Worm (Caenorhabditis elegans) whole organism, L1 larva: Measurements from ENCODE around the gene F44E2.6.

ENCODE experiments used
- C04F5.9 ChIP-seq: sonication (generic microtip); optimal IDR thresholded peaks from 2 replicates; lab custom pipeline; 2016; ENCODE audit warnings: missing genetic modification characterization, missing compliant biosample characterization
- C16A3.4 ChIP-seq: fragments of 150-350 bp; optimal IDR thresholded peaks from 2 replicates; lab custom pipeline; 2014; ENCODE audit warnings: missing biosample characterization, missing genetic modification characterization
- C34B4.2 ChIP-seq: sonication (generic microtip); optimal IDR thresholded peaks from 2 replicates; lab custom pipeline; 2017; ENCODE audit warnings: mild to moderate bottlenecking, missing genetic modification characterization, missing compliant biosample characterization
- F16B12.6 ChIP-seq: fragments of 150-350 bp; optimal IDR thresholded peaks from 2 replicates; lab custom pipeline; 2014; ENCODE audit warnings: missing biosample characterization, missing genetic modification characterization
- alr-1 ChIP-seq: fragments of 200-800 bp; sonication (Bioruptor generic); optimal IDR thresholded peaks from 2 replicates; lab custom pipeline; 2018; ENCODE audit warnings: borderline replicate concordance, mild to moderate bottlenecking, missing genetic modification characterization, missing compliant biosample characterization
- blmp-1 ChIP-seq: fragments of 150-350 bp; optimal IDR thresholded peaks from 2 replicates; lab custom pipeline; 2014; ENCODE audit warnings: missing biosample characterization, missing genetic modification characterization
- ceh-8 ChIP-seq: fragments of 200-800 bp; sonication (Bioruptor generic); optimal IDR thresholded peaks from 2 replicates; lab custom pipeline; 2018; ENCODE audit warnings: mild to moderate bottlenecking, missing genetic modification characterization, moderate library complexity, missing compliant biosample characterization
- ceh-82 ChIP-seq, 3 experiments: fragments of 150-350 bp in 1 of 3; sonication (generic microtip) in 2 of 3; optimal IDR thresholded peaks; 2 replicates each; lab custom pipeline; 2014 to 2017; ENCODE audit warnings: missing biosample characterization in 3 of 3, missing genetic modification characterization in 3 of 3
- ceh-88 ChIP-seq: fragments of 200-800 bp; sonication (Bioruptor generic); IDR thresholded peaks from 2 replicates; pipeline ENCODE4 v1.3.6; 2022; ENCODE audit warnings: missing genetic modification characterization, missing compliant biosample characterization
- ceh-90 ChIP-seq: sonication (generic microtip); optimal IDR thresholded peaks from 2 replicates; lab custom pipeline; 2016; ENCODE audit warnings: missing genetic modification characterization, missing compliant biosample characterization
- dpl-1 ChIP-seq, 3 experiments: fragments of 150-350 bp in 2 of 3; sonication (generic microtip) in 1 of 3; optimal IDR thresholded peaks; 2 replicates each; lab custom pipeline; 2014 to 2017; ENCODE audit warnings: missing biosample characterization in 3 of 3, missing genetic modification characterization in 3 of 3, missing genetic modification reagents in 3 of 3
- efl-1 ChIP-seq, 4 experiments: fragments of 150-350 bp; optimal IDR thresholded peaks in 3 of 4; peaks in 1 of 4; 1 replicate in 1 of 4; 2 replicates in 3 of 4; lab custom pipeline; 2014; ENCODE audit warnings: missing biosample characterization in 2 of 4, missing genetic modification characterization in 2 of 4, missing genetic modification reagents in 2 of 4
- efl-3 ChIP-seq: fragments of 200-800 bp; sonication (Bioruptor generic); optimal IDR thresholded peaks from 2 replicates; lab custom pipeline; 2018; ENCODE audit warnings: mild to moderate bottlenecking, missing genetic modification characterization, missing compliant biosample characterization
- egl-27 ChIP-seq, 2 experiments: fragments of 150-350 bp in 1 of 2; sonication (generic microtip); optimal IDR thresholded peaks; 3 replicates each; lab custom pipeline; 2017 to 2018; ENCODE audit warnings: missing biosample characterization in 2 of 2, missing genetic modification characterization in 2 of 2, missing genetic modification reagents in 2 of 2
- elt-2 ChIP-seq: sonication (generic microtip); optimal IDR thresholded peaks from 2 replicates; lab custom pipeline; 2016; ENCODE audit warnings: missing genetic modification characterization, mild to moderate bottlenecking, inconsistent platforms, missing compliant biosample characterization, missing genetic modification reagents
- elt-3 ChIP-seq, 6 experiments: fragments of 150-350 bp in 1 of 6; sonication (generic microtip); optimal IDR thresholded peaks; 2 replicates each; lab custom pipeline; 2017 to 2018; ENCODE audit warnings: missing biosample characterization in 6 of 6, missing genetic modification characterization in 6 of 6, inconsistent platforms in 1 of 6
- fkh-4 ChIP-seq: sonication (generic microtip); optimal IDR thresholded peaks from 2 replicates; lab custom pipeline; 2016; ENCODE audit warnings: missing compliant biosample characterization, missing genetic modification characterization, borderline replicate concordance
- fos-1 ChIP-seq: fragments of 150-350 bp; optimal IDR thresholded peaks from 2 replicates; lab custom pipeline; 2014; ENCODE audit warnings: missing biosample characterization, missing genetic modification characterization
- grh-1 ChIP-seq: fragments of 200-800 bp; sonication (Bioruptor generic); IDR thresholded peaks from 2 replicates; pipeline ENCODE4 v1.3.6; 2022; ENCODE audit warnings: missing genetic modification reagents, missing genetic modification characterization, missing compliant biosample characterization
- irx-1 ChIP-seq: sonication (generic microtip); optimal IDR thresholded peaks from 2 replicates; lab custom pipeline; 2016; ENCODE audit warnings: missing genetic modification characterization, missing compliant biosample characterization
- isw-1 ChIP-seq: fragments of 200-800 bp; sonication (Bioruptor generic); IDR thresholded peaks from 2 replicates; pipeline ENCODE4 v1.3.6; 2022; ENCODE audit warnings: missing genetic modification characterization, missing compliant biosample characterization
- jun-1 ChIP-seq: fragments of 150-350 bp; optimal IDR thresholded peaks from 2 replicates; lab custom pipeline; 2014; ENCODE audit warnings: missing biosample characterization, missing genetic modification reagents, missing genetic modification characterization
- lin-13 ChIP-seq: fragments of 150-350 bp; optimal IDR thresholded peaks from 2 replicates; lab custom pipeline; 2014; ENCODE audit warnings: missing biosample characterization, missing genetic modification reagents, missing genetic modification characterization
- lin-35 ChIP-seq, 2 experiments: fragments of 150-350 bp; optimal IDR thresholded peaks; 2 replicates each; lab custom pipeline; 2014; ENCODE audit warnings: missing biosample characterization in 2 of 2, missing genetic modification characterization in 2 of 2, missing genetic modification reagents in 2 of 2
- lsy-2 ChIP-seq, 2 experiments: fragments of 150-350 bp; optimal IDR thresholded peaks; 2 replicates each; lab custom pipeline; 2014; ENCODE audit warnings: missing biosample characterization in 2 of 2, missing genetic modification characterization in 2 of 2
- mdl-1 ChIP-seq, 2 experiments: fragments of 150-350 bp; optimal IDR thresholded peaks; 2 replicates each; lab custom pipeline; 2014 to 2017; ENCODE audit warnings: missing biosample characterization in 2 of 2, missing genetic modification characterization in 2 of 2, inconsistent platforms in 1 of 2
- nhr-11 ChIP-seq: fragments of 150-350 bp; optimal IDR thresholded peaks from 2 replicates; lab custom pipeline; 2014; ENCODE audit warnings: missing biosample characterization, missing genetic modification characterization
- nhr-12 ChIP-seq: sonication (generic microtip); optimal IDR thresholded peaks from 2 replicates; lab custom pipeline; 2017; ENCODE audit warnings: missing biosample characterization, missing genetic modification characterization
- nhr-20 ChIP-seq: sonication (generic microtip); optimal IDR thresholded peaks from 2 replicates; lab custom pipeline; 2016; ENCODE audit warnings: mild to moderate bottlenecking, missing genetic modification characterization, missing compliant biosample characterization
- nhr-71 ChIP-seq: sonication (generic microtip); optimal IDR thresholded peaks from 2 replicates; lab custom pipeline; 2016; ENCODE audit warnings: mild to moderate bottlenecking, missing genetic modification characterization, moderate library complexity, missing compliant biosample characterization
- nhr-77 ChIP-seq: fragments of 150-350 bp; optimal IDR thresholded peaks from 2 replicates; lab custom pipeline; 2014; ENCODE audit warnings: missing biosample characterization, missing genetic modification characterization
- nhr-84 ChIP-seq: sonication (generic microtip); optimal IDR thresholded peaks from 2 replicates; lab custom pipeline; 2017; ENCODE audit warnings: missing biosample characterization, missing genetic modification characterization
- nhr-85 ChIP-seq: sonication (generic microtip); peaks from one replicate; lab custom pipeline; 2016; ENCODE audit warnings: missing genetic modification characterization, inconsistent platforms, missing compliant biosample characterization
- nhr-90 ChIP-seq: sonication (generic microtip); optimal IDR thresholded peaks from 2 replicates; lab custom pipeline; 2016; ENCODE audit warnings: mild to moderate bottlenecking, missing genetic modification characterization, missing compliant biosample characterization; ENCODE audit not compliant: poor library complexity
- rnt-1 ChIP-seq: sonication (generic microtip); optimal IDR thresholded peaks from 2 replicates; lab custom pipeline; 2016; ENCODE audit warnings: mild to moderate bottlenecking, missing genetic modification characterization, moderate library complexity, missing compliant biosample characterization
- skn-1 ChIP-seq: fragments of 150-350 bp; optimal IDR thresholded peaks from 2 replicates; lab custom pipeline; 2014; ENCODE audit warnings: missing biosample characterization, missing genetic modification characterization
- snu-23 ChIP-seq: sonication (generic microtip); optimal IDR thresholded peaks from 2 replicates; lab custom pipeline; 2016; ENCODE audit warnings: missing genetic modification characterization, missing compliant biosample characterization
- sox-4 ChIP-seq: sonication (generic microtip); optimal IDR thresholded peaks from 2 replicates; lab custom pipeline; 2016; ENCODE audit warnings: missing genetic modification characterization, missing compliant biosample characterization
- sptf-1 ChIP-seq: fragments of 150-350 bp; optimal IDR thresholded peaks from 2 replicates; lab custom pipeline; 2014; ENCODE audit warnings: missing biosample characterization, missing genetic modification characterization
- sup-37 ChIP-seq: fragments of 200-800 bp; sonication (Bioruptor generic); optimal IDR thresholded peaks from 2 replicates; lab custom pipeline; 2018; ENCODE audit warnings: mild to moderate bottlenecking, missing genetic modification characterization, missing compliant biosample characterization
- swsn-7 ChIP-seq: sonication (generic microtip); optimal IDR thresholded peaks from 2 replicates; lab custom pipeline; 2016; ENCODE audit warnings: missing genetic modification characterization, missing compliant biosample characterization
- tbx-2 ChIP-seq: sonication (generic microtip); optimal IDR thresholded peaks from 2 replicates; lab custom pipeline; 2016; ENCODE audit warnings: missing genetic modification characterization, missing compliant biosample characterization
- unc-62 ChIP-seq: fragments of 150-350 bp; optimal IDR thresholded peaks from 2 replicates; lab custom pipeline; 2014; ENCODE audit warnings: missing biosample characterization, missing genetic modification reagents, missing genetic modification characterization
- unc-98 ChIP-seq: fragments of 200-800 bp; sonication (Bioruptor generic); IDR thresholded peaks from 2 replicates; pipeline ENCODE4 v1.3.6; 2022; ENCODE audit warnings: missing genetic modification characterization, missing compliant biosample characterization
- vab-15 ChIP-seq: sonication (generic microtip); optimal IDR thresholded peaks from 2 replicates; lab custom pipeline; 2017; ENCODE audit warnings: missing genotype, mild to moderate bottlenecking, missing genetic modification characterization, missing compliant biosample characterization
- xbp-1 ChIP-seq: sonication (generic microtip); optimal IDR thresholded peaks from 2 replicates; lab custom pipeline; 2016; ENCODE audit warnings: missing genetic modification characterization, missing compliant biosample characterization
- ztf-11 ChIP-seq, 2 experiments: sonication (generic microtip); optimal IDR thresholded peaks; 2 replicates each; lab custom pipeline; 2016 to 2017; ENCODE audit warnings: missing genetic modification characterization in 2 of 2, missing biosample characterization in 1 of 2, missing compliant biosample characterization in 1 of 2

Gene F44E2.6

ce11 chrIII:8795595-8796141, 49.3 kb downstream of the F44E2.6 start (continued):
- TF ChIP-seq sup-37 (GFP tag; lab: Kevin White, UChicago) = peak; percentile 79
- TF ChIP-seq unc-62 (GFP tag; lab: Kevin White, UChicago) = peak; percentile 57
- TF ChIP-seq sptf-1 (tag; lab: Kevin White, UChicago) = no peak
- TF ChIP-seq efl-1 (optimal IDR thresholded peaks at IDR 0.05; lab: Kevin White, UChicago) = peak; percentile 89 to 95
- peak; percentile 60 to 98 for TF ChIP-seq efl-1 (GFP tag; optimal IDR thresholded peaks at IDR 0.05 in 1 of 2; lab: Kevin White, UChicago)
- peak; percentile 95 for TF ChIP-seq nhr-11
- TF ChIP-seq grh-1 = peak; percentile 94
- TF ChIP-seq lin-35 (GFP tag; optimal IDR thresholded peaks at IDR 0.05; lab: Kevin White, UChicago) = peak; percentile 83 to 84
- peak; percentile 88 for TF ChIP-seq ceh-88 (GFP tag; lab: Robert Waterston, UW)
- TF ChIP-seq F16B12.6 (tag; lab: Kevin White, UChicago) = peak; percentile 7
- TF ChIP-seq ceh-82 (tag; optimal IDR thresholded peaks at IDR 0.05; lab: Kevin White, UChicago) = peak; percentile 88 to 93 (median 92)
- TF ChIP-seq fos-1 = peak; percentile 92
- peak; percentile 84 for TF ChIP-seq sox-4 (tag; lab: Kevin White, UChicago)
- peak in 1 of 2 experiments; percentile 91 for TF ChIP-seq ztf-11 (tag; optimal IDR thresholded peaks at IDR 0.05; lab: Kevin White, UChicago)
- TF ChIP-seq vab-15 (tag; lab: Kevin White, UChicago) = no peak
- TF ChIP-seq nhr-71 (tag; lab: Kevin White, UChicago) = peak; percentile 99
- TF ChIP-seq nhr-85 (tag; lab: Kevin White, UChicago) = peak; percentile 100
- TF ChIP-seq C34B4.2 (tag; lab: Kevin White, UChicago) = no peak
- peak; percentile 50 to 96 for TF ChIP-seq mdl-1 (tag; optimal IDR thresholded peaks at IDR 0.05; lab: Kevin White, UChicago)
- TF ChIP-seq rnt-1 (tag; lab: Kevin White, UChicago) = peak; percentile 94
- TF ChIP-seq unc-98 (GFP tag; lab: Robert Waterston, UW) = no peak
- peak; percentile 84 for TF ChIP-seq C16A3.4 (tag; lab: Kevin White, UChicago)
- TF ChIP-seq nhr-12 (tag; lab: Kevin White, UChicago) = peak; percentile 41
- TF ChIP-seq ceh-8 (GFP tag; lab: Kevin White, UChicago) = peak; percentile 91
- TF ChIP-seq snu-23 = peak; percentile 98
- peak; percentile 91 for TF ChIP-seq isw-1
- peak; percentile 63 for TF ChIP-seq elt-2
- peak; percentile 61 for TF ChIP-seq blmp-1 (tag; lab: Kevin White, UChicago)
- TF ChIP-seq alr-1 (tag; lab: Kevin White, UChicago) = no peak
- TF ChIP-seq lin-13 (GFP tag; lab: Kevin White, UChicago) = peak; percentile 97
- TF ChIP-seq elt-3 (tag; optimal IDR thresholded peaks at IDR 0.05; lab: Kevin White, UChicago) = peak in 3 of 6 experiments; percentile 73 to 95 (median 93)
- TF ChIP-seq efl-3 = peak; percentile 72

ce11 chrIII:8794793-8795192, 50.2 kb downstream of the F44E2.6 start:
- TF ChIP-seq irx-1 (tag; lab: Kevin White, UChicago) (peak; percentile 49), ceh-88 (GFP tag; lab: Robert Waterston, UW) (peak; percentile 49; the same call in 1 of the 2 replicates), dpl-1 (GFP tag; optimal IDR thresholded peaks at IDR 0.05; lab: Kevin White, UChicago) (peak; percentile 52 to 63 (median 61)), xbp-1 (tag; lab: Kevin White, UChicago) (peak; percentile 51), ztf-11 (tag; optimal IDR thresholded peaks at IDR 0.05; lab: Kevin White, UChicago) (no peak), C16A3.4 (tag; lab: Kevin White, UChicago) (peak; percentile 41), nhr-11 (no peak), F16B12.6 (tag; lab: Kevin White, UChicago) (no peak), jun-1 (peak; percentile 69), ceh-82 (tag; optimal IDR thresholded peaks at IDR 0.05; lab: Kevin White, UChicago) (peak; percentile 26 to 76 (median 54)), fos-1 (peak; percentile 38), nhr-84 (no peak), nhr-90 (tag; lab: Kevin White, UChicago) (peak; percentile 69), rnt-1 (tag; lab: Kevin White, UChicago) (peak; percentile 38), elt-2 (peak; percentile 30), nhr-12 (tag; lab: Kevin White, UChicago) (no peak), lsy-2 (tag; optimal IDR thresholded peaks at IDR 0.05; lab: Kevin White, UChicago) (peak; percentile 63 to 88), nhr-20 (tag; lab: Kevin White, UChicago) (peak; percentile 87), sup-37 (GFP tag; lab: Kevin White, UChicago) (peak; percentile 12), fkh-4 (tag; lab: Kevin White, UChicago) (no peak), nhr-77 (tag; lab: Kevin White, UChicago) (peak; percentile 81), elt-3 (tag; optimal IDR thresholded peaks at IDR 0.05; lab: Kevin White, UChicago) (peak in 3 of 6 experiments; percentile 58 to 87 (median 72)), egl-27 (tag; optimal IDR thresholded peaks at IDR 0.05; lab: Kevin White, UChicago) (peak; percentile 30 to 56), isw-1 (no peak), vab-15 (tag; lab: Kevin White, UChicago) (no peak), nhr-71 (tag; lab: Kevin White, UChicago) (peak; percentile 81), ceh-90 (tag; lab: Kevin White, UChicago) (no peak), swsn-7 (tag; lab: Kevin White, UChicago) (peak; percentile 71), ceh-8 (GFP tag; lab: Kevin White, UChicago) (peak; percentile 29), skn-1 (peak; percentile 84), tbx-2 (tag; lab: Kevin White, UChicago) (peak; percentile 67), C04F5.9 (tag; lab: Kevin White, UChicago) (no peak)
